Worm (Caenorhabditis elegans) whole organism, young adult: ENCODE data around the gene gcy-12.

Experiments
- B0035.1 ChIP-seq: sonication (generic microtip); optimal IDR thresholded peaks from 2 replicates; lab custom pipeline; 2016; ENCODE audit warnings: missing genetic modification characterization, mild to moderate bottlenecking, missing compliant biosample characterization, missing genotype, missing genetic modification reagents
- K12H6.12 ChIP-seq: fragments of 200-800 bp; sonication (Bioruptor generic); optimal IDR thresholded peaks from 2 replicates; lab custom pipeline; 2018; ENCODE audit warnings: mild to moderate bottlenecking, missing genetic modification characterization, missing compliant biosample characterization
- dpl-1 ChIP-seq: fragments of 150-350 bp; optimal IDR thresholded peaks from 2 replicates; lab custom pipeline; 2014; ENCODE audit warnings: missing biosample characterization, missing genetic modification reagents, missing genetic modification characterization
- hlh-12 ChIP-seq: sonication (generic microtip); optimal IDR thresholded peaks from 2 replicates; lab custom pipeline; 2016; ENCODE audit warnings: missing genetic modification characterization, missing compliant biosample characterization
- pha-4 ChIP-seq: fragments of 150-350 bp; sonication (generic microtip); optimal IDR thresholded peaks from 2 replicates; lab custom pipeline; 2014; ENCODE audit warnings: missing biosample characterization, missing genetic modification reagents, missing genetic modification characterization
- repo-1 ChIP-seq: sonication (generic microtip); optimal IDR thresholded peaks from 2 replicates; lab custom pipeline; 2017; ENCODE audit warnings: mild to moderate bottlenecking, missing genetic modification characterization, missing compliant biosample characterization
- somi-1 ChIP-seq: fragments of 200-800 bp; sonication (Bioruptor generic); optimal IDR thresholded peaks from 2 replicates; lab custom pipeline; 2018; ENCODE audit warnings: mild to moderate bottlenecking, missing genetic modification characterization, missing compliant biosample characterization
- tlf-1 ChIP-seq: fragments of 200-800 bp; sonication (Bioruptor generic); optimal IDR thresholded peaks from 2 replicates; lab custom pipeline; 2018; ENCODE audit warnings: mild to moderate bottlenecking, missing genetic modification characterization, missing compliant biosample characterization
- unc-130 ChIP-seq: sonication (generic microtip); optimal IDR thresholded peaks from 2 replicates; lab custom pipeline; 2016; ENCODE audit warnings: missing genetic modification reagents, missing genetic modification characterization, missing compliant biosample characterization
- unc-62 ChIP-seq: fragments of 150-350 bp; optimal IDR thresholded peaks from 2 replicates; lab custom pipeline; 2014; ENCODE audit warnings: missing biosample characterization, missing genetic modification reagents, missing genetic modification characterization
- ztf-28 ChIP-seq: fragments of 200-800 bp; sonication (Bioruptor generic); IDR thresholded peaks from 2 replicates; pipeline ENCODE4 v1.3.6; 2022; ENCODE audit warnings: missing genetic modification reagents, missing genetic modification characterization, missing compliant biosample characterization

ce11 chrII:5309720-5310119, 2.1 kb upstream of the gcy-12 start:
- TF ChIP-seq K12H6.12 (tag; lab: Kevin White, UChicago): no peak
- no peak for TF ChIP-seq unc-62 (GFP tag; lab: Kevin White, UChicago)
- no peak for TF ChIP-seq hlh-12 (tag; lab: Kevin White, UChicago)
- no peak for TF ChIP-seq repo-1
- no peak for TF ChIP-seq unc-130
- no peak for TF ChIP-seq B0035.1 (tag; lab: Kevin White, UChicago)
- TF ChIP-seq tlf-1 (GFP tag; lab: Kevin White, UChicago): no peak
- TF ChIP-seq pha-4 (tag; lab: Kevin White, UChicago): no peak
- no peak for TF ChIP-seq dpl-1
- TF ChIP-seq ztf-28 (GFP tag; lab: Robert Waterston, UW): no peak
- TF ChIP-seq somi-1 (GFP tag; lab: Kevin White, UChicago): no peak
